Worm (Caenorhabditis elegans) whole organism, mixed stage, embryonic: ENCODE measurements around the gene T24B8.7.
A peak's percentile ranks its signal among the peaks of the same experiment; 100 is the strongest.

Source experiments
- M03D4.4 ChIP-seq: sonication (generic microtip); optimal IDR thresholded peaks from 2 replicates; lab custom pipeline; 2017; ENCODE audit warnings: mild to moderate bottlenecking, missing genetic modification characterization, missing compliant biosample characterization
- bed-3 ChIP-seq: fragments of 200-800 bp; sonication (Bioruptor generic); optimal IDR thresholded peaks from 3 replicates; lab custom pipeline; 2018; ENCODE audit warnings: mild to moderate bottlenecking, missing genetic modification characterization, moderate library complexity, missing compliant biosample characterization
- blmp-1 ChIP-seq: fragments of 150-350 bp; optimal IDR thresholded peaks from 2 replicates; lab custom pipeline; 2014; ENCODE audit warnings: missing biosample characterization, missing genetic modification characterization
- ceh-39 ChIP-seq: fragments of 150-350 bp; optimal IDR thresholded peaks from 2 replicates; lab custom pipeline; 2014; ENCODE audit warnings: missing biosample characterization, missing genetic modification characterization
- ceh-43 ChIP-seq: fragments of 200-800 bp; sonication (Bioruptor generic); optimal IDR thresholded peaks from 2 replicates; lab custom pipeline; 2018; ENCODE audit warnings: mild to moderate bottlenecking, missing genetic modification characterization, moderate library complexity, missing compliant biosample characterization
- ceh-83 ChIP-seq: fragments of 200-800 bp; sonication (Bioruptor generic); optimal IDR thresholded peaks from 2 replicates; lab custom pipeline; 2018; ENCODE audit warnings: mild to moderate bottlenecking, missing genetic modification characterization, missing compliant biosample characterization
- ces-1 ChIP-seq: fragments of 150-350 bp; optimal IDR thresholded peaks from 2 replicates; lab custom pipeline; 2014; ENCODE audit warnings: missing biosample characterization, missing genetic modification reagents, missing genetic modification characterization
- cnd-1 ChIP-seq: fragments of 200-800 bp; sonication (Bioruptor generic); optimal IDR thresholded peaks from 2 replicates; lab custom pipeline; 2018; ENCODE audit warnings: mild to moderate bottlenecking, missing genetic modification characterization, missing compliant biosample characterization
- drap-1 ChIP-seq: fragments of 200-800 bp; sonication (Bioruptor generic); optimal IDR thresholded peaks from 3 replicates; lab custom pipeline; 2018; ENCODE audit warnings: mild to moderate bottlenecking, missing genetic modification characterization, missing compliant biosample characterization
- elt-1 ChIP-seq: sonication (generic microtip); optimal IDR thresholded peaks from 2 replicates; lab custom pipeline; 2017; ENCODE audit warnings: missing genetic modification characterization, mild to moderate bottlenecking, missing compliant biosample characterization, antibody characterized with exemption, moderate library complexity, borderline replicate concordance; ENCODE audit not compliant: insufficient read depth
- elt-3 ChIP-seq: fragments of 150-350 bp; optimal IDR thresholded peaks from 2 replicates; lab custom pipeline; 2014; ENCODE audit warnings: missing biosample characterization, missing genetic modification characterization
- flh-1 ChIP-seq: fragments of 200-800 bp; sonication (Bioruptor generic); optimal IDR thresholded peaks from 2 replicates; lab custom pipeline; 2018; ENCODE audit warnings: mild to moderate bottlenecking, missing genetic modification characterization, moderate library complexity, missing compliant biosample characterization
- ham-2 ChIP-seq: fragments of 200-800 bp; sonication (Bioruptor generic); optimal IDR thresholded peaks from 2 replicates; lab custom pipeline; 2018; ENCODE audit warnings: mild to moderate bottlenecking, missing genetic modification characterization, missing compliant biosample characterization
- hlh-1 ChIP-seq: fragments of 150-350 bp; optimal IDR thresholded peaks from 2 replicates; lab custom pipeline; 2014; ENCODE audit warnings: missing biosample characterization, missing genetic modification reagents, missing genetic modification characterization
- lin-13 ChIP-seq: fragments of 150-350 bp; optimal IDR thresholded peaks from 2 replicates; lab custom pipeline; 2014; ENCODE audit warnings: missing biosample characterization, missing genetic modification characterization
- lin-32 ChIP-seq: fragments of 200-800 bp; sonication (Bioruptor generic); optimal IDR thresholded peaks from 2 replicates; lab custom pipeline; 2018; ENCODE audit warnings: mild to moderate bottlenecking, missing genetic modification characterization, missing compliant biosample characterization
- lsy-2 ChIP-seq: fragments of 150-350 bp; optimal IDR thresholded peaks from 2 replicates; lab custom pipeline; 2014; ENCODE audit warnings: missing biosample characterization, missing genetic modification characterization
- mab-5 ChIP-seq: fragments of 150-350 bp; optimal IDR thresholded peaks from 2 replicates; lab custom pipeline; 2014; ENCODE audit warnings: missing biosample characterization, missing genetic modification characterization
- mep-1 ChIP-seq: fragments of 150-350 bp; optimal IDR thresholded peaks from 2 replicates; lab custom pipeline; 2017; ENCODE audit warnings: missing biosample characterization, missing genetic modification reagents, missing genetic modification characterization, inconsistent platforms
- mls-2 ChIP-seq: sonication (generic microtip); optimal IDR thresholded peaks from 2 replicates; lab custom pipeline; 2016; ENCODE audit warnings: mild to moderate bottlenecking, missing genetic modification characterization, moderate library complexity, missing compliant biosample characterization
- nhr-12 ChIP-seq: fragments of 150-350 bp; optimal IDR thresholded peaks from 2 replicates; lab custom pipeline; 2014; ENCODE audit warnings: missing biosample characterization, missing genetic modification characterization
- nhr-2 ChIP-seq: fragments of 150-350 bp; optimal IDR thresholded peaks from 2 replicates; lab custom pipeline; 2014; ENCODE audit warnings: missing biosample characterization, missing genetic modification characterization
- nhr-237 ChIP-seq: fragments of 150-350 bp; optimal IDR thresholded peaks from 2 replicates; lab custom pipeline; 2014; ENCODE audit warnings: missing biosample characterization, missing genetic modification characterization
- nhr-28 ChIP-seq: fragments of 150-350 bp; optimal IDR thresholded peaks from 2 replicates; lab custom pipeline; 2014; ENCODE audit warnings: missing biosample characterization, missing genetic modification characterization
- nhr-76 ChIP-seq: sonication (generic microtip); optimal IDR thresholded peaks from 2 replicates; lab custom pipeline; 2017; ENCODE audit warnings: missing biosample characterization, missing genetic modification characterization
- pha-4 ChIP-seq: fragments of 150-350 bp; optimal IDR thresholded peaks from 2 replicates; lab custom pipeline; 2018; ENCODE audit warnings: missing biosample characterization, missing genetic modification reagents, missing genetic modification characterization
- sem-2 ChIP-seq: fragments of 200-800 bp; sonication (Bioruptor generic); optimal IDR thresholded peaks from 2 replicates; lab custom pipeline; 2018; ENCODE audit warnings: mild to moderate bottlenecking, missing genetic modification characterization, missing compliant biosample characterization
- snpc-4 ChIP-seq: fragments of 150-350 bp; optimal IDR thresholded peaks from 2 replicates; lab custom pipeline; 2014; ENCODE audit warnings: missing biosample characterization, missing genetic modification characterization
- sptf-1 ChIP-seq: sonication (generic microtip); optimal IDR thresholded peaks from 2 replicates; lab custom pipeline; 2017; ENCODE audit warnings: mild to moderate bottlenecking, missing genetic modification characterization, moderate library complexity, missing compliant biosample characterization
- tbx-8 ChIP-seq: fragments of 200-800 bp; sonication (Bioruptor generic); optimal IDR thresholded peaks from 2 replicates; lab custom pipeline; 2018; ENCODE audit warnings: mild to moderate bottlenecking, missing genetic modification characterization, moderate library complexity, missing compliant biosample characterization
- unc-120 ChIP-seq: sonication (generic microtip); optimal IDR thresholded peaks from 2 replicates; lab custom pipeline; 2017; ENCODE audit warnings: missing genetic modification characterization, missing compliant biosample characterization; ENCODE audit not compliant: poor library complexity, severe bottlenecking
- unc-39 ChIP-seq: fragments of 150-350 bp; optimal IDR thresholded peaks from 2 replicates; lab custom pipeline; 2014; ENCODE audit warnings: missing biosample characterization, missing genetic modification characterization
- unc-62 ChIP-seq: fragments of 150-350 bp; optimal IDR thresholded peaks from 2 replicates; lab custom pipeline; 2014; ENCODE audit warnings: missing biosample characterization, missing genetic modification reagents, missing genetic modification characterization
- zip-8 ChIP-seq: fragments of 150-350 bp; optimal IDR thresholded peaks from 2 replicates; lab custom pipeline; 2014; ENCODE audit warnings: missing biosample characterization, missing genetic modification characterization
- ztf-11 ChIP-seq: fragments of 150-350 bp; optimal IDR thresholded peaks from 2 replicates; lab custom pipeline; 2014; ENCODE audit warnings: missing biosample characterization, missing genetic modification characterization

T24B8.7 gene

DNA sequence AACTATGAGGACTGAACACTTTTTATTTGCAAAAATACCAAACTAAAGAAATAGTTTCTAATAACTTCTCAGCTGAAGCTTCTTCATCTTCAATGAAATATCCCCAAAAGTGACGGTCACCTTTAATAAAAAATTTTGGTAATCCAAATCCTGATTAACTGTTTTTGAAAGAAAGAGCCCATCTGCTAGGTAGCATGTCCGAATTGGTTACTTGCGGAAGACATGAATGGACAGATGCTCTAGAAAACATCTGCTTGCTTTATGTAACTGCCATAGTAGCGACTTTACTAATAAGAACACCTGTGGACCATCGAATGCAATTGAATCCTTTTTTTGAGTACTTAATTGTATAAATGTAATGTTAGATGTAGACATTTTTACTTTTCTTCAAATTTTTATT, 5.5 kb upstream of the T24B8.7 start:
- TF ChIP-seq lin-32 (GFP tag; lab: Kevin White, UChicago) (peak; percentile 66), cnd-1 (tag; lab: Kevin White, UChicago) (peak; percentile 76), drap-1 (GFP tag; lab: Kevin White, UChicago) (no peak), nhr-12 (tag; lab: Kevin White, UChicago) (no peak)

DNA sequence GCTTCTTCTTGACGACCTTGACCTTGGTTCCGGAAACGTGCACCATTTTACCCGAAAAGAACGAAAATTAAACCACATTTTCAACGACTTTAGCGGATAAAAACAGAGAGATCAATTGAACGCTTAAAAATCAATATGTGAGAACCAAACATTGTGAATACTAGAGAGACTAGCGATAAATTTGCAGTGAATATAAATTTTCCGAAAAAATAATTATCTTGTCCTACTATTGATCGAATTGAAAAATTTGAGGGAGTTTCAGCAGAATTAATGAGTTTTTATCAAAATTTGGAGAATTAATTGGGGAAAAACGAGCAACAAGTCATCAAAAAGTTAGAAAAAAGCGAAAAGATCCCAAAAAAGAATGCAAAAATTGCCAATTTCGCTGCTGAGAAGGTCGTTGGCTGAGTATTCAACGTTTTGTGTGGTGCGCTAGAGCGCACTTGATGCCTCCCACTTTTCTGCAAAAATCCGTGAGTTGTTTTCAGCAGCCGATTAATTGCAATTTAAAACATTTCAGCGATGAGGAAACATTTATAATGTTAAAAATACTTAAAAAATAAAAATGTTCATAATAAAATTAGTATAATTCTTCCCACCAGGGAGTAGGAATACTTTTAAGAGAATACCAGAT, 3.7 kb upstream of the T24B8.7 start, which contains the start of gene rpl-32:
Gene rpl-32, minus strand, starts transcription at position 51 of the 634 bp plus-strand sequence.
- TF ChIP-seq sem-2 (no peak), lin-32 (GFP tag; lab: Kevin White, UChicago) (no peak), unc-62 (GFP tag; lab: Kevin White, UChicago) (peak; percentile 35), ceh-83 (GFP tag; lab: Kevin White, UChicago) (no peak), mls-2 (tag; lab: Kevin White, UChicago) (no peak), lsy-2 (peak; percentile 74), unc-120 (tag; lab: Kevin White, UChicago) (peak; percentile 79), mep-1 (peak; percentile 95), lin-13 (tag; lab: Kevin White, UChicago) (peak; percentile 70), bed-3 (no peak), nhr-28 (tag; lab: Kevin White, UChicago) (no peak), M03D4.4 (tag; lab: Kevin White, UChicago) (no peak), nhr-2 (tag; lab: Kevin White, UChicago) (no peak), nhr-76 (tag; lab: Kevin White, UChicago) (no peak), cnd-1 (tag; lab: Kevin White, UChicago) (no peak), ztf-11 (tag; lab: Kevin White, UChicago) (no peak), sptf-1 (tag; lab: Kevin White, UChicago) (peak; percentile 20), zip-8 (tag; lab: Kevin White, UChicago) (no peak), hlh-1 (tag; lab: Kevin White, UChicago) (peak; percentile 52), tbx-8 (GFP tag; lab: Kevin White, UChicago) (no peak), nhr-237 (tag; lab: Kevin White, UChicago) (peak; percentile 85), mab-5 (tag; lab: Kevin White, UChicago) (no peak), drap-1 (GFP tag; lab: Kevin White, UChicago) (no peak), elt-3 (tag; lab: Kevin White, UChicago) (no peak), ces-1 (peak; percentile 61), blmp-1 (tag; lab: Kevin White, UChicago) (no peak), elt-1 (tag; lab: Kevin White, UChicago) (no peak), ham-2 (GFP tag; lab: Kevin White, UChicago) (no peak), snpc-4 (tag; lab: Kevin White, UChicago) (no peak), ceh-43 (peak; percentile 45), ceh-39 (tag; lab: Kevin White, UChicago) (peak; percentile 76), pha-4 (peak; percentile 68)

DNA sequence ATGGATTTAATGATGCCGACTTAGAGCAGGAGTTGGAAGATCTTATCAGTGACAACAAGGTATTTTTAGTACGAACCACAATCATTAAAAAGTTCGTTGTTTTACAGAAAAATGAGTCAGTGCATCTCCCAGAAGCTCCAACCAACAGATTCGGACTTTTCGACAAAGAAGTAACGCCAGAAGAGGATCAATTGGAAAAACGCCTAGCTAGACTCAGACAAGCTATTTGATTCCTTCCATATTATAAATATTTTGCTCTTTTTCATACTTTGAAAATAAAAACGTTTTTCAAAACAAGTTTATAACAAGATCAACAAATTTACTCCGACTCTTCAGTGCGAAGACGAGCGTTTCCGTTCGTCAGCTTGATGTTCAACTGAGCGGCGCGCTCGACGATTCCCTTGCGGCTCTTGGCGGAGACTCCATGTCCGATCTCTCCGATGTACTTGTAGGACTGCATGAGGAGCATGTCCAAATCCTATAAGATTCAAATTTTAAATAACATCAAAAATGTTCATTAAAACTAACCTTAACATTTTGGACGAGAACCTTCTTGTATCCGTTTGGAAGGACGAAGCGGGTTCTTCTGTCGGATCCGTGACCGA, 2.9 kb upstream of the T24B8.7 start:
- TF ChIP-seq unc-120 (tag; lab: Kevin White, UChicago): no peak
- no peak for TF ChIP-seq mab-5 (tag; lab: Kevin White, UChicago)
- no peak for TF ChIP-seq pha-4
- no peak for TF ChIP-seq unc-39 (tag; lab: Kevin White, UChicago)
- TF ChIP-seq flh-1 (GFP tag; lab: Kevin White, UChicago): no peak
- no peak for TF ChIP-seq sptf-1 (tag; lab: Kevin White, UChicago)
- TF ChIP-seq ham-2 (GFP tag; lab: Kevin White, UChicago): no peak
- TF ChIP-seq ceh-83 (GFP tag; lab: Kevin White, UChicago): no peak
- TF ChIP-seq lin-32 (GFP tag; lab: Kevin White, UChicago): no peak
- TF ChIP-seq nhr-2 (tag; lab: Kevin White, UChicago): no peak
- TF ChIP-seq lsy-2: no peak
- TF ChIP-seq drap-1 (GFP tag; lab: Kevin White, UChicago): no peak
- no peak for TF ChIP-seq elt-3 (tag; lab: Kevin White, UChicago)
- TF ChIP-seq elt-1 (tag; lab: Kevin White, UChicago): no peak
- no peak for TF ChIP-seq mep-1
- TF ChIP-seq nhr-237 (tag; lab: Kevin White, UChicago): no peak
- TF ChIP-seq ces-1: no peak
